Fruit fly (Drosophila melanogaster) whole organism, adult: ENCODE data around the gene tfc.

Experiments
- CG11617 ChIP-seq: fragments of 200-800 bp; sonication (Bioruptor generic); optimal IDR thresholded peaks from 2 replicates; lab custom pipeline; 2017; ENCODE audit warnings: mild to moderate bottlenecking, missing biosample characterization, missing genetic modification reagents, missing genetic modification characterization
- CG12768 ChIP-seq: fragments of 200-800 bp; sonication (Bioruptor generic); optimal IDR thresholded peaks from 2 replicates; lab custom pipeline; 2017; ENCODE audit warnings: missing biosample characterization, missing genetic modification characterization, mild to moderate bottlenecking, moderate library complexity, missing genetic modification reagents
- CG14711 ChIP-seq: fragments of 200-800 bp; sonication (Bioruptor generic); optimal IDR thresholded peaks from 2 replicates; lab custom pipeline; 2018; ENCODE audit warnings: missing biosample characterization, mild to moderate bottlenecking, missing genetic modification characterization, moderate library complexity
- CG1620 ChIP-seq: fragments of 200-800 bp; sonication (Bioruptor generic); optimal IDR thresholded peaks from 2 replicates; lab custom pipeline; 2016; ENCODE audit warnings: missing biosample characterization, missing genetic modification characterization
- CG5204 ChIP-seq: fragments of 200-800 bp; sonication (Bioruptor generic); optimal IDR thresholded peaks from 2 replicates; lab custom pipeline; 2016; ENCODE audit warnings: missing biosample characterization, missing genetic modification characterization
- CG7045 ChIP-seq: fragments of 200-800 bp; sonication (Bioruptor generic); optimal IDR thresholded peaks from 2 replicates; lab custom pipeline; 2017; ENCODE audit warnings: missing biosample characterization, mild to moderate bottlenecking, missing genetic modification characterization
- Clk ChIP-seq: fragments of 200-800 bp; sonication (Bioruptor generic); optimal IDR thresholded peaks from 2 replicates; lab custom pipeline; 2017; ENCODE audit warnings: missing biosample characterization, missing genetic modification characterization

DNA sequence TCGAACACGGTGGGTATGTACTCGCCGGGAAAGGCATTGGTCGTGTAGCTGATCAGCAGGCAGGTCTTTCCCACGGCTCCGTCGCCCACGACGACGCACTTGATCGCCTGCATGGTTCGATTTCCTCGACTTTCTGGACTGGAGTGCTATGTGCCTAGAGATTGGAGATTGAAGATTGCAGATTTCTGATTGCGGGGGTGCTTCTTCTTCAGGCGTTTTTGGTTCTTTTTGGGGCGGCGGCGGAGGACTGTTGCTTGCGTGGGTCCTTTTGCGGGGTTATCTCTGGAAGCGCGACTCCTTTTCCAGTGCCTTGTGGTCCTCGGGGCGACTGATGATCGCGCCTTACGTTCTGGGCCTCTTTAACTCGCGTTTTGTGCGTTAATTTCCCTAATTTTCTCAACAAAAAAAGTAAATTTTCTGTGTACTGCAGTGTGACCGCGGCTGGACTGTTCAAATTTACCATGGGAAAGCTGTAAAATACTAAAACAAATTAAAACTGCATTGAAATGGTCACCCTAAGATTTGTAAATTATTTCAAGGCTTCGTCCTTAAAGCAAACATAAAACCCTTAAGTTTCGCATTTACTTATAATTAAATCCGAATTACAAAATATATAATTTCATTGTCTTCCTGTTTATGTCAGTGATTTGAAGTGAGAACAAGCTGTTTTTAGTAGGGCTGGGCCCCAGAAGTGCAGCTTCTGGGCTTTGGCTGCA lies 46.1 kb downstream of the tfc start, which contains the start of the genes Rac1 and Acat2:
- TF ChIP-seq CG12768 (GFP tag; lab: Kevin White, UChicago) (no peak), CG7045 (no peak), CG11617 (GFP tag; lab: Kevin White, UChicago) (peak; percentile 3), CG1620 (GFP tag; lab: Kevin White, UChicago) (peak; percentile 29), Clk (GFP tag; lab: Kevin White, UChicago) (no peak), CG5204 (no peak), CG14711 (tag; lab: Kevin White, UChicago) (peak; percentile 17)
